Fruit fly (Drosophila melanogaster): ENCODE results near the gene Nfs1.

The Nfs1 gene

DNA sequence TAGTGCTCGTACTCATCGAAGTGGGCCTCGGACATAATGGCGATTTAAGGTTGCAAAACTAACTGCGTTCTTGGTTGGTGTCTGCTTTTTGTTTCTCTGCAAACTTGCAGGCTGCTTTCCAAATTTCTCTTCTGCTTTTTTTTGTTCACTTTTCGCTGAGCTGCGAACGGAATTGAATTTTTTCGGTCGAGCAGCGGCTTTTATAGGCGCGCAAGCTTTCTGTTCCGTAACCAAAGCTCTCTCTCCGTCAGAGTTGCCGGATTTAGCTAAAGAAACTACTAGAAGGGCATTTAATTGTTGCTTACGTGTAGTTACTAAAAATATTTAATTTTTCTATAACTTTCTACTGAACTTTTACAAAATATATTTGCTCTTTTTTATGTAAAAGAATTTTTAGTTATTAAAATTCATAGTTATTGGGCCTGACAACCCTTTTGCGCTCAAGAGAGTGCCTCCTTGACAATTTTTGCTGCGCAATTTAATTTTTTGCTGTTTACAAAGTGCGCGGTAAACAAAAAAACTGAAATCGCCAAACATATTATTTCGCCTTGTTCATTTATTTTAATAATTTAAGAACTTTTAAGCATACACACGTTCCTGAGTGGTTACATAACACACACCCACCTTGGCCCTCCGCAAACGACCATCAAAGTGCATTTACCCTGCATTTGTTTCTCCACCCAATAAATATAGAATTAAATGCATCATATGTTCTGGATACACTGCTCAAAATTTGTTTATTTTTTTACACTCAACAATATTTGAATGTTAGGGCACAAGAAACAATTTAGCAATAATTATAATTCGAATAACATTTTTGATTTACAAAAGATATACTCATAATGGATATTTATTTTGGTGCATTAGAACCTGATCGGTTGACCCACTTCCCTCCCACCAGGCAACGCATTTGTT is 46.7 kb downstream of the Nfs1 start, which contains the start of gene CG6770 (continued):
- no peak for TF ChIP-seq CG10654 (GFP tag; optimal IDR thresholded peaks at IDR 0.05)
- 0 out of 2 replicates have a peak, but pooled peaks have one; percentile 13 for TF ChIP-seq CG11085 (GFP tag; IDR thresholded peaks at IDR 0.05)
- TF ChIP-seq CG18619 (GFP tag; optimal IDR thresholded peaks at IDR 0.05), result peak; percentile 86
- TF ChIP-seq CG10147 (GFP tag; optimal IDR thresholded peaks at IDR 0.05), result peak; percentile 90
- TF ChIP-seq Ravus (GFP tag; IDR thresholded peaks at IDR 0.05), result no peak; the same call in 1 of the 2 replicates
- peak; percentile 83 for TF ChIP-seq BtbVII (GFP tag; optimal IDR thresholded peaks at IDR 0.05)
- peak; percentile 57 for TF ChIP-seq CG1647 (GFP tag; optimal IDR thresholded peaks at IDR 0.05)
- TF ChIP-seq CG17612 (GFP tag; IDR thresholded peaks at IDR 0.05), result no peak
- peak; percentile 92 for TF ChIP-seq CG13894 (tag; optimal IDR thresholded peaks at IDR 0.05)
- peak; percentile 54 for TF ChIP-seq az2 (GFP tag; optimal IDR thresholded peaks at IDR 0.05)
- TF ChIP-seq gcm2 (GFP tag; optimal IDR thresholded peaks at IDR 0.05), result peak; percentile 8
- peak; percentile 60 for TF ChIP-seq CG12155 (GFP tag; optimal IDR thresholded peaks at IDR 0.05)
- no peak for TF ChIP-seq fu2 (GFP tag; optimal IDR thresholded peaks at IDR 0.05)
- TF ChIP-seq dmrt99B (tag; optimal IDR thresholded peaks at IDR 0.05), result peak; percentile 83
- TF ChIP-seq CG14710 (tag; optimal IDR thresholded peaks at IDR 0.05), result peak; percentile 36
- TF ChIP-seq cas (GFP tag; IDR thresholded peaks at IDR 0.05), result peak; percentile 60
- peak; percentile 81 for TF ChIP-seq CG17361 (GFP tag; IDR thresholded peaks at IDR 0.05)
- TF ChIP-seq shn (GFP tag; optimal IDR thresholded peaks at IDR 0.05), result peak; percentile 1
- peak; percentile 90 for TF ChIP-seq CG17328 (GFP tag; IDR thresholded peaks at IDR 0.05)
- TF ChIP-seq CG4282 (GFP tag; optimal IDR thresholded peaks at IDR 0.05), result peak; percentile 16
- TF ChIP-seq lilli (GFP tag; optimal IDR thresholded peaks at IDR 0.05), result peak; percentile 75
- TF ChIP-seq C15 (GFP tag; IDR thresholded peaks at IDR 0.05), result 0 out of 3 replicates have a peak, but pooled peaks have one; percentile 51
- no peak for TF ChIP-seq fru (optimal IDR thresholded peaks at IDR 0.05)
- no peak for TF ChIP-seq Hey (tag; optimal IDR thresholded peaks at IDR 0.05)
- no peak for TF ChIP-seq Dfd (GFP tag; optimal IDR thresholded peaks at IDR 0.05)
- no peak for TF ChIP-seq pzg (GFP tag; optimal IDR thresholded peaks at IDR 0.05)
- peak; percentile 51 for TF ChIP-seq Mad (GFP tag; optimal IDR thresholded peaks at IDR 0.05)
- TF ChIP-seq fd96Cb (tag; optimal IDR thresholded peaks at IDR 0.05), result peak; percentile 51
- TF ChIP-seq CG4424 (GFP tag; optimal IDR thresholded peaks at IDR 0.05), result peak; percentile 19
- TF ChIP-seq CG13775 (GFP tag; optimal IDR thresholded peaks at IDR 0.05), result peak; percentile 59
- 0 out of 3 replicates have a peak, but pooled peaks have one; percentile 51 for TF ChIP-seq Opbp (GFP tag; IDR thresholded peaks at IDR 0.05; ENCODE audit: partially characterized antibody)
- TF ChIP-seq Poxn (GFP tag; IDR thresholded peaks at IDR 0.05), result 0 out of 2 replicates have a peak, but pooled peaks have one; percentile 40
- peak; percentile 2 for TF ChIP-seq CG33213 (GFP tag; optimal IDR thresholded peaks at IDR 0.05)
- peak; percentile 39 for TF ChIP-seq cato (GFP tag; optimal IDR thresholded peaks at IDR 0.05; ENCODE audit: borderline replicate concordance)
- no peak for TF ChIP-seq aop (GFP tag; IDR thresholded peaks at IDR 0.05)
- TF ChIP-seq Blimp-1 (GFP tag; optimal IDR thresholded peaks at IDR 0.05), result peak; percentile 57
- peak; percentile 78 for TF ChIP-seq CG32767 (GFP tag; IDR thresholded peaks at IDR 0.05)
- TF ChIP-seq CG3995 (GFP tag; optimal IDR thresholded peaks at IDR 0.05), result peak; percentile 25
- no peak for TF ChIP-seq toy (GFP tag; IDR thresholded peaks at IDR 0.05)
- TF ChIP-seq CG18011 (GFP tag; optimal IDR thresholded peaks at IDR 0.05), result peak; percentile 43
- peak; percentile 7 to 97 for TF ChIP-seq Pdp1 (GFP tag; optimal IDR thresholded peaks at IDR 0.05)
- peak; percentile 74 for TF ChIP-seq CG6854 (GFP tag; optimal IDR thresholded peaks at IDR 0.05)
- TF ChIP-seq CG8290 (GFP tag; optimal IDR thresholded peaks at IDR 0.05), result no peak
- TF ChIP-seq CG8290 (tag; optimal IDR thresholded peaks at IDR 0.05), result peak in 1 of 2 experiments; percentile 81
- peak; percentile 77 for TF ChIP-seq CG17385 (GFP tag; optimal IDR thresholded peaks at IDR 0.05)
- peak; percentile 29 for TF ChIP-seq CG8359 (GFP tag; optimal IDR thresholded peaks at IDR 0.05; ENCODE audit: borderline replicate concordance)
- peak; percentile 84 for TF ChIP-seq fd3F (GFP tag; optimal IDR thresholded peaks at IDR 0.05)
- no peak for TF ChIP-seq psq (GFP tag; optimal IDR thresholded peaks at IDR 0.05)
- peak; percentile 53 for TF ChIP-seq sens-2 (GFP tag; IDR thresholded peaks at IDR 0.05)

All from whole organism, embryonic.